Worm (Caenorhabditis elegans): Measurements from ENCODE around the gene hrde-1.

ce11 chrIII:4204964-4205363 is 29.0 kb upstream of the hrde-1 start:
- TF ChIP-seq aha-1 (tag) (peak; percentile 94), ceh-82 (tag; optimal IDR thresholded peaks at IDR 0.05) (no peak), daf-12 (tag; optimal IDR thresholded peaks at IDR 0.05) (no peak), F49E8.2 (tag; optimal IDR thresholded peaks at IDR 0.05; ENCODE audit: borderline replicate concordance) (no peak), fos-1 (tag; optimal IDR thresholded peaks at IDR 0.05) (no peak), mdt-29 (GFP tag; IDR thresholded peaks at IDR 0.05) (no peak), nhr-77 (tag; optimal IDR thresholded peaks at IDR 0.05) (no peak), madf-9 (GFP tag; conservative IDR thresholded peaks at IDR 0.05) (no peak)
